Worm (Caenorhabditis elegans) whole organism, L2 larva: ENCODE results near the gene K10D11.7.

Experiments
- nhr-12 ChIP-seq: fragments of 150-350 bp; optimal IDR thresholded peaks from 2 replicates; lab custom pipeline; 2014; ENCODE audit warnings: missing biosample characterization, missing genetic modification characterization
- unc-39 ChIP-seq: fragments of 150-350 bp; optimal IDR thresholded peaks from 2 replicates; lab custom pipeline; 2014; ENCODE audit warnings: missing biosample characterization, missing genetic modification characterization
- unc-62 ChIP-seq: fragments of 150-350 bp; optimal IDR thresholded peaks from 2 replicates; lab custom pipeline; 2014; ENCODE audit warnings: missing biosample characterization, missing genetic modification reagents, missing genetic modification characterization
- zag-1 ChIP-seq: fragments of 150-350 bp; optimal IDR thresholded peaks from 2 replicates; lab custom pipeline; 2014; ENCODE audit warnings: missing biosample characterization, missing genetic modification characterization
- ztf-11 ChIP-seq: sonication (generic microtip); optimal IDR thresholded peaks from 2 replicates; lab custom pipeline; 2017; ENCODE audit warnings: missing biosample characterization, missing genetic modification characterization

DNA sequence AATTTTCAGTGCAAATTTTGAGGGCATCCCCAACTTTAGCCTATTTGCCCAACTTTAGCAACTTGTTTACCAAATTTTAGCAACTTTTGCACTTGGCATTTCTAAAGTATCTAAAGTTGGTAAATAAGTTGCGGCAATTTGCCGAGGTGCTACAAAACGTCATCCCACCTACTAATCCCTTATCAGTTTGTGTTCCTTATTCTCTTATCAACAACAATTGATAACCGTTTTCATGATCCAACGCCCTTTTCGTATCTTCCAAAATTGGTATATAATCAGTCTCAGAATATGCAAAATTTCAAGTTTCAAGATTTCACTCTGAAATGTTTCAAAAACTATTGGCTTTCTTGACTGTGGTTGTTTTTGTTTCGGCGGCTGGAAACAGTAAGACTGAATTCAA, 22.4 kb downstream of the K10D11.7 start, which contains the start of gene F55G11.4:
- no peak for TF ChIP-seq nhr-12 (tag; lab: Kevin White, UChicago)
- TF ChIP-seq ztf-11 (tag; lab: Kevin White, UChicago) = no peak
- TF ChIP-seq zag-1 (tag; lab: Kevin White, UChicago) = no peak
- no peak for TF ChIP-seq unc-39
- TF ChIP-seq unc-62 = no peak
